Worm (Caenorhabditis elegans) whole organism, young adult: Measurements from ENCODE around the gene F59A6.11.

Experiments
- B0019.2 ChIP-seq: fragments of 200-800 bp; sonication (Bioruptor generic); conservative IDR thresholded peaks from 2 replicates; pipeline ENCODE4 v1.3.6; 2022; ENCODE audit warnings: missing genetic modification reagents, missing genetic modification characterization, missing compliant biosample characterization
- B0035.1 ChIP-seq: sonication (generic microtip); optimal IDR thresholded peaks from 2 replicates; lab custom pipeline; 2016; ENCODE audit warnings: missing genetic modification characterization, mild to moderate bottlenecking, missing compliant biosample characterization, missing genotype, missing genetic modification reagents
- B0261.1 ChIP-seq: sonication (generic microtip); optimal IDR thresholded peaks from 2 replicates; lab custom pipeline; 2016; ENCODE audit warnings: mild to moderate bottlenecking, missing genetic modification characterization, moderate library complexity, missing compliant biosample characterization
- B0336.3 ChIP-seq: fragments of 200-800 bp; sonication (Bioruptor generic); IDR thresholded peaks from 2 replicates; pipeline ENCODE4 v1.3.6; 2022; ENCODE audit warnings: missing genetic modification characterization, missing compliant biosample characterization
- C06A6.2 ChIP-seq: fragments of 200-800 bp; sonication (Bioruptor generic); conservative IDR thresholded peaks from 2 replicates; pipeline ENCODE4 v1.3.6; 2022; ENCODE audit warnings: missing genetic modification characterization, missing compliant biosample characterization
- C17E4.6 ChIP-seq: fragments of 200-800 bp; sonication (Bioruptor generic); IDR thresholded peaks from 2 replicates; pipeline ENCODE4 v1.3.6; 2022; ENCODE audit warnings: missing genetic modification reagents, missing genetic modification characterization, missing compliant biosample characterization
- F23B12.7 ChIP-seq: sonication (generic microtip); optimal IDR thresholded peaks from 2 replicates; lab custom pipeline; 2017; ENCODE audit warnings: missing genetic modification characterization, mild to moderate bottlenecking, missing compliant biosample characterization, antibody characterized with exemption, moderate library complexity; ENCODE audit not compliant: insufficient read depth
- F49E8.2 ChIP-seq: sonication (generic microtip); optimal IDR thresholded peaks from 3 replicates; lab custom pipeline; 2017; ENCODE audit warnings: missing genetic modification characterization, mild to moderate bottlenecking, missing compliant biosample characterization, antibody characterized with exemption, moderate library complexity; ENCODE audit not compliant: insufficient read depth
- F57A8.1 ChIP-seq: fragments of 200-800 bp; sonication (Bioruptor generic); optimal IDR thresholded peaks from 2 replicates; lab custom pipeline; 2018; ENCODE audit warnings: mild to moderate bottlenecking, missing genetic modification characterization, moderate library complexity, missing compliant biosample characterization
- K11D2.4 ChIP-seq: fragments of 200-800 bp; sonication (Bioruptor generic); IDR thresholded peaks from 2 replicates; pipeline ENCODE4 v1.3.6; 2022; ENCODE audit warnings: missing genetic modification reagents, missing genetic modification characterization, missing compliant biosample characterization
- T07F8.4 ChIP-seq: sonication (generic microtip); optimal IDR thresholded peaks from 2 replicates; lab custom pipeline; 2016; ENCODE audit warnings: mild to moderate bottlenecking, missing genetic modification characterization, moderate library complexity, missing compliant biosample characterization
- Y56A3A.18 ChIP-seq: fragments of 200-800 bp; sonication (Bioruptor generic); IDR thresholded peaks from 2 replicates; pipeline ENCODE4 v1.3.6; 2022; ENCODE audit warnings: missing genetic modification reagents, missing genetic modification characterization, missing compliant biosample characterization
- Y67H2A.10 ChIP-seq: fragments of 200-800 bp; sonication (Bioruptor generic); conservative IDR thresholded peaks from 2 replicates; pipeline ENCODE4 v1.3.6; 2022; ENCODE audit warnings: missing genetic modification reagents, missing genetic modification characterization, missing compliant biosample characterization
- ZK185.1 ChIP-seq: sonication (generic microtip); optimal IDR thresholded peaks from 2 replicates; lab custom pipeline; 2016; ENCODE audit warnings: mild to moderate bottlenecking, missing genetic modification characterization, missing compliant biosample characterization; ENCODE audit not compliant: poor library complexity, severe bottlenecking
- akir-1 ChIP-seq: fragments of 200-800 bp; sonication (Bioruptor generic); optimal IDR thresholded peaks from 2 replicates; lab custom pipeline; 2018; ENCODE audit warnings: mild to moderate bottlenecking, missing genetic modification characterization, moderate library complexity, missing compliant biosample characterization
- aptf-3 ChIP-seq: fragments of 200-800 bp; sonication (Bioruptor generic); IDR thresholded peaks from 2 replicates; pipeline ENCODE4 v1.3.6; 2022; ENCODE audit warnings: missing genetic modification characterization, missing compliant biosample characterization
- bed-2 ChIP-seq: fragments of 200-800 bp; sonication (Bioruptor generic); IDR thresholded peaks from 2 replicates; pipeline ENCODE4 v1.3.6; 2022; ENCODE audit warnings: missing genetic modification reagents, missing genetic modification characterization, missing compliant biosample characterization
- cebp-2 ChIP-seq: fragments of 200-800 bp; sonication (Bioruptor generic); IDR thresholded peaks from 2 replicates; pipeline ENCODE4 v1.3.6; 2022; ENCODE audit warnings: missing genetic modification characterization, missing compliant biosample characterization
- ceh-27 ChIP-seq: fragments of 200-800 bp; sonication (Bioruptor generic); optimal IDR thresholded peaks from 2 replicates; lab custom pipeline; 2018; ENCODE audit warnings: mild to moderate bottlenecking, missing genetic modification characterization, moderate library complexity, missing compliant biosample characterization
- ceh-58 ChIP-seq: fragments of 200-800 bp; sonication (Bioruptor generic); IDR thresholded peaks from 2 replicates; pipeline ENCODE4 v1.3.6; 2022; ENCODE audit warnings: missing genetic modification characterization, missing compliant biosample characterization
- ceh-91 ChIP-seq: fragments of 200-800 bp; sonication (Bioruptor generic); IDR thresholded peaks from 2 replicates; pipeline ENCODE4 v1.3.6; 2022; ENCODE audit warnings: missing genetic modification reagents, missing genetic modification characterization, missing compliant biosample characterization
- chd-7 ChIP-seq: sonication (generic microtip); optimal IDR thresholded peaks from 2 replicates; lab custom pipeline; 2016; ENCODE audit warnings: mild to moderate bottlenecking, missing genetic modification characterization, moderate library complexity, missing compliant biosample characterization
- die-1 ChIP-seq: sonication (generic microtip); optimal IDR thresholded peaks from 2 replicates; lab custom pipeline; 2016; ENCODE audit warnings: missing genotype, mild to moderate bottlenecking, missing genetic modification characterization, missing compliant biosample characterization
- dox-1 ChIP-seq: fragments of 200-800 bp; sonication (Bioruptor generic); IDR thresholded peaks from 2 replicates; pipeline ENCODE4 v1.3.6; 2022; ENCODE audit warnings: missing genetic modification reagents, missing genetic modification characterization, missing compliant biosample characterization
- dpl-1 ChIP-seq: fragments of 150-350 bp; optimal IDR thresholded peaks from 2 replicates; lab custom pipeline; 2014; ENCODE audit warnings: missing biosample characterization, missing genetic modification reagents, missing genetic modification characterization
- egl-18 ChIP-seq: fragments of 200-800 bp; sonication (Bioruptor generic); IDR thresholded peaks from 2 replicates; pipeline ENCODE4 v1.3.6; 2022; ENCODE audit warnings: missing genetic modification reagents, missing genetic modification characterization, missing compliant biosample characterization
- egl-44 ChIP-seq: fragments of 200-800 bp; sonication (Bioruptor generic); IDR thresholded peaks from 2 replicates; pipeline ENCODE4 v1.3.6; 2022; ENCODE audit warnings: missing genetic modification reagents, missing genetic modification characterization, missing compliant biosample characterization
- him-1 ChIP-seq: sonication (generic microtip); optimal IDR thresholded peaks from 2 replicates; lab custom pipeline; 2016; ENCODE audit warnings: missing genotype, missing genetic modification reagents, missing genetic modification characterization, missing compliant biosample characterization
- hmg-1.2 ChIP-seq: fragments of 200-800 bp; sonication (Bioruptor generic); IDR thresholded peaks from 2 replicates; pipeline ENCODE4 v1.3.6; 2022; ENCODE audit warnings: missing genetic modification reagents, missing genetic modification characterization, missing compliant biosample characterization
- hmg-20 ChIP-seq: fragments of 200-800 bp; sonication (Bioruptor generic); IDR thresholded peaks from 2 replicates; pipeline ENCODE4 v1.3.6; 2022; ENCODE audit warnings: missing genetic modification reagents, missing genetic modification characterization, missing compliant biosample characterization
- lag-1 ChIP-seq: fragments of 200-800 bp; sonication (Bioruptor generic); IDR thresholded peaks from 2 replicates; pipeline ENCODE4 v1.3.6; 2022; ENCODE audit warnings: missing genetic modification reagents, missing genetic modification characterization, missing compliant biosample characterization
- let-526 ChIP-seq: fragments of 200-800 bp; sonication (Bioruptor generic); IDR thresholded peaks from 2 replicates; pipeline ENCODE4 v1.3.6; 2022; ENCODE audit warnings: missing genetic modification reagents, missing genetic modification characterization, missing compliant biosample characterization
- lir-1 ChIP-seq: fragments of 200-800 bp; sonication (Bioruptor generic); conservative IDR thresholded peaks from 2 replicates; pipeline ENCODE4 v1.3.6; 2022; ENCODE audit warnings: missing genetic modification reagents, missing genetic modification characterization, missing compliant biosample characterization
- lsl-1 ChIP-seq: fragments of 200-800 bp; sonication (Bioruptor generic); optimal IDR thresholded peaks from 2 replicates; lab custom pipeline; 2018; ENCODE audit warnings: mild to moderate bottlenecking, missing genetic modification characterization, moderate library complexity, missing compliant biosample characterization
- madf-8 ChIP-seq: fragments of 200-800 bp; sonication (Bioruptor generic); conservative IDR thresholded peaks from 2 replicates; pipeline ENCODE4 v1.3.6; 2022; ENCODE audit warnings: missing genetic modification reagents, missing genetic modification characterization, missing compliant biosample characterization
- nfya-2 ChIP-seq: fragments of 200-800 bp; sonication (Bioruptor generic); IDR thresholded peaks from 2 replicates; pipeline ENCODE4 v1.3.6; 2022; ENCODE audit warnings: missing genetic modification reagents, missing genetic modification characterization, missing compliant biosample characterization
- nfyb-1 ChIP-seq: fragments of 200-800 bp; sonication (Bioruptor generic); IDR thresholded peaks from 2 replicates; pipeline ENCODE4 v1.3.6; 2022; ENCODE audit warnings: missing genetic modification reagents, missing genetic modification characterization, missing compliant biosample characterization
- nhr-120 ChIP-seq: fragments of 200-800 bp; sonication (Bioruptor generic); IDR thresholded peaks from 2 replicates; pipeline ENCODE4 v1.3.6; 2022; ENCODE audit warnings: missing genetic modification characterization, missing compliant biosample characterization
- nhr-90 ChIP-seq: sonication (generic microtip); optimal IDR thresholded peaks from 2 replicates; lab custom pipeline; 2016; ENCODE audit warnings: missing genotype, mild to moderate bottlenecking, missing genetic modification characterization, missing compliant biosample characterization
- sea-2 ChIP-seq: fragments of 200-800 bp; sonication (Bioruptor generic); IDR thresholded peaks from 2 replicates; pipeline ENCODE4 v1.3.6; 2022; ENCODE audit warnings: missing genetic modification characterization, missing compliant biosample characterization
- snpc-4 ChIP-seq, 5 experiments: fragments of 150-350 bp in 1 of 5; sonication (generic microtip) in 4 of 5; optimal IDR thresholded peaks; 2 replicates each; lab custom pipeline; 2014 to 2018; ENCODE audit warnings: missing genetic modification characterization in 5 of 5, missing biosample characterization in 3 of 5, antibody characterized with exemption in 2 of 5, mild to moderate bottlenecking in 2 of 5, missing compliant biosample characterization in 2 of 5, missing genotype in 2 of 5, moderate library complexity in 2 of 5, missing genetic modification reagents in 1 of 5
- somi-1 ChIP-seq: fragments of 200-800 bp; sonication (Bioruptor generic); optimal IDR thresholded peaks from 2 replicates; lab custom pipeline; 2018; ENCODE audit warnings: mild to moderate bottlenecking, missing genetic modification characterization, missing compliant biosample characterization
- sptf-2 ChIP-seq: fragments of 200-800 bp; sonication (Bioruptor generic); optimal IDR thresholded peaks from 2 replicates; lab custom pipeline; 2018; ENCODE audit warnings: mild to moderate bottlenecking, missing genetic modification characterization, missing compliant biosample characterization
- zfh-2 ChIP-seq: fragments of 200-800 bp; sonication (Bioruptor generic); conservative IDR thresholded peaks from 2 replicates; pipeline ENCODE4 v1.3.6; 2022; ENCODE audit warnings: missing genetic modification reagents, missing genetic modification characterization, missing compliant biosample characterization
- zim-3 ChIP-seq: sonication (generic microtip); optimal IDR thresholded peaks from 2 replicates; lab custom pipeline; 2017; ENCODE audit warnings: mild to moderate bottlenecking, missing genetic modification characterization, moderate library complexity, missing compliant biosample characterization
- ztf-26 ChIP-seq: sonication (generic microtip); optimal IDR thresholded peaks from 2 replicates; lab custom pipeline; 2017; ENCODE audit warnings: missing genetic modification characterization, missing compliant biosample characterization
- ztf-3 ChIP-seq: fragments of 200-800 bp; sonication (Bioruptor generic); optimal IDR thresholded peaks from 2 replicates; lab custom pipeline; 2018; ENCODE audit warnings: mild to moderate bottlenecking, missing genetic modification characterization, missing compliant biosample characterization

Gene F59A6.11

ce11 chrII:5016977-5017585 is 18.5 kb upstream of the F59A6.11 start (continued):
- TF ChIP-seq hmg-20 (GFP tag; lab: Robert Waterston, UW) (no peak), B0019.2 (GFP tag; lab: Robert Waterston, UW) (no peak), ceh-91 (GFP tag; lab: Robert Waterston, UW) (no peak), egl-44 (GFP tag; lab: Robert Waterston, UW) (no peak), F23B12.7 (tag; lab: Kevin White, UChicago) (no peak), lsl-1 (no peak), nfya-2 (GFP tag; lab: Robert Waterston, UW) (no peak), Y56A3A.18 (no peak), snpc-4 (GFP tag; optimal IDR thresholded peaks at IDR 0.05; lab: Kevin White, UChicago) (no peak), snpc-4 (tag; optimal IDR thresholded peaks at IDR 0.05; lab: Kevin White, UChicago) (peak in 2 of 4 experiments; percentile 35 to 52), K11D2.4 (peak; percentile 74; the same call in 1 of the 2 replicates), akir-1 (no peak), cebp-2 (no peak), C17E4.6 (no peak), B0336.3 (GFP tag; lab: Robert Waterston, UW) (no peak), ZK185.1 (peak; percentile 14), him-1 (tag; lab: Kevin White, UChicago) (no peak), T07F8.4 (tag; lab: Kevin White, UChicago) (no peak), Y67H2A.10 (GFP tag; lab: Robert Waterston, UW) (no peak), die-1 (tag; lab: Kevin White, UChicago) (no peak), sea-2 (GFP tag; lab: Robert Waterston, UW) (no peak), ztf-26 (tag; lab: Kevin White, UChicago) (no peak), zim-3 (tag; lab: Kevin White, UChicago) (no peak), egl-18 (GFP tag; lab: Robert Waterston, UW) (no peak), lir-1 (GFP tag; lab: Robert Waterston, UW) (no peak), chd-7 (tag; lab: Kevin White, UChicago) (peak; percentile 69), zfh-2 (GFP tag; lab: Robert Waterston, UW) (peak; percentile 84), ceh-27 (GFP tag; lab: Kevin White, UChicago) (peak; percentile 44), sptf-2 (GFP tag; lab: Kevin White, UChicago) (no peak), F57A8.1 (GFP tag; lab: Kevin White, UChicago) (no peak)

- TF ChIP-seq B0035.1 (no peak), aptf-3 (GFP tag; lab: Robert Waterston, UW) (no peak), lag-1 (GFP tag; lab: Robert Waterston, UW) (no peak), somi-1 (GFP tag; lab: Kevin White, UChicago) (no peak), egl-44 (GFP tag; lab: Robert Waterston, UW) (no peak), sea-2 (GFP tag; lab: Robert Waterston, UW) (no peak), let-526 (GFP tag; lab: Robert Waterston, UW) (no peak), madf-8 (GFP tag; lab: Robert Waterston, UW) (no peak), nhr-90 (tag; lab: Kevin White, UChicago) (no peak), nhr-120 (no peak), nfyb-1 (GFP tag; lab: Robert Waterston, UW) (no peak), F49E8.2 (tag; lab: Kevin White, UChicago) (no peak), hmg-1.2 (GFP tag; lab: Robert Waterston, UW) (no peak), dox-1 (GFP tag; lab: Robert Waterston, UW) (no peak), dpl-1 (GFP tag; lab: Kevin White, UChicago) (no peak), ztf-3 (GFP tag; lab: Kevin White, UChicago) (no peak), C06A6.2 (GFP tag; lab: Robert Waterston, UW) (no peak), B0261.1 (tag; lab: Kevin White, UChicago) (no peak), ceh-58 (GFP tag; lab: Robert Waterston, UW) (no peak), bed-2 (no peak)
These were observed 17.6 kb upstream of the F59A6.11 start for ce11 chrII:5016144-5016543.
